Worm (Caenorhabditis elegans) whole organism, L3 larva: ENCODE results near the gene srm-3.

Source experiments
- ceh-16 ChIP-seq: sonication (generic microtip); optimal IDR thresholded peaks from 2 replicates; lab custom pipeline; 2017; ENCODE audit warnings: missing biosample characterization, missing genetic modification characterization
- ceh-82 ChIP-seq: fragments of 150-350 bp; optimal IDR thresholded peaks from 2 replicates; lab custom pipeline; 2014; ENCODE audit warnings: missing biosample characterization, missing genetic modification characterization
- fos-1 ChIP-seq: fragments of 150-350 bp; optimal IDR thresholded peaks from 2 replicates; lab custom pipeline; 2014; ENCODE audit warnings: missing biosample characterization, missing genetic modification characterization
- jun-1 ChIP-seq: fragments of 150-350 bp; optimal IDR thresholded peaks from 2 replicates; lab custom pipeline; 2014; ENCODE audit warnings: missing biosample characterization, missing genetic modification reagents, missing genetic modification characterization
- lin-39 ChIP-seq: fragments of 150-350 bp; optimal IDR thresholded peaks from 2 replicates; lab custom pipeline; 2018; ENCODE audit warnings: missing biosample characterization, missing genetic modification reagents, missing genetic modification characterization
- nhr-76 ChIP-seq: fragments of 150-350 bp; sonication (generic microtip); optimal IDR thresholded peaks from 5 replicates; lab custom pipeline; 2014; ENCODE audit warnings: missing biosample characterization, missing genetic modification characterization
- pqm-1 ChIP-seq: fragments of 150-350 bp; optimal IDR thresholded peaks from 2 replicates; lab custom pipeline; 2017; ENCODE audit warnings: missing biosample characterization, missing genetic modification characterization, inconsistent platforms
- snpc-4 ChIP-seq: fragments of 150-350 bp; optimal IDR thresholded peaks from 2 replicates; lab custom pipeline; 2014; ENCODE audit warnings: missing biosample characterization, missing genetic modification characterization
- unc-62 ChIP-seq: fragments of 150-350 bp; sonication (generic microtip); optimal IDR thresholded peaks from 4 replicates; lab custom pipeline; 2014; ENCODE audit warnings: missing biosample characterization, missing genetic modification reagents, missing genetic modification characterization
- ztf-11 ChIP-seq: fragments of 150-350 bp; optimal IDR thresholded peaks from 2 replicates; lab custom pipeline; 2014; ENCODE audit warnings: missing biosample characterization, missing genetic modification characterization

ce11 chrIV:9671001-9671652 is 22.3 kb downstream of the srm-3 start:
- no peak for TF ChIP-seq snpc-4 (tag; lab: Kevin White, UChicago)
- TF ChIP-seq unc-62: no peak
- peak; percentile 62 for TF ChIP-seq jun-1 (tag; lab: Kevin White, UChicago)
- no peak for TF ChIP-seq lin-39 (tag; lab: Kevin White, UChicago)
- TF ChIP-seq pqm-1 (tag; lab: Kevin White, UChicago): peak; percentile 76
- no peak for TF ChIP-seq ceh-82 (tag; lab: Kevin White, UChicago)
- no peak for TF ChIP-seq ztf-11 (tag; lab: Kevin White, UChicago)
- TF ChIP-seq ceh-16 (tag; lab: Kevin White, UChicago): no peak
- no peak for TF ChIP-seq fos-1 (tag; lab: Kevin White, UChicago)
- no peak for TF ChIP-seq nhr-76 (tag; lab: Kevin White, UChicago)
